Fruit fly (Drosophila melanogaster) whole organism, embryonic: ENCODE data around the gene Prp31.

Experiments
- CG10431 ChIP-seq: fragments of 200-800 bp; sonication (Bioruptor generic); optimal IDR thresholded peaks from 3 replicates; lab custom pipeline; 2018; ENCODE audit warnings: missing biosample characterization, mild to moderate bottlenecking, missing genetic modification characterization
- CG11456 ChIP-seq: fragments of 200-800 bp; sonication (Bioruptor generic); IDR thresholded peaks from 3 replicates; pipeline ENCODE4 v1.3.6; 2022; ENCODE audit warnings: missing biosample characterization, missing genetic modification characterization
- CG11695 ChIP-seq: fragments of 200-800 bp; sonication (Bioruptor generic); IDR thresholded peaks from 3 replicates; pipeline ENCODE4 v1.3.6; 2022; ENCODE audit warnings: missing biosample characterization, missing genetic modification characterization
- CG12391 ChIP-seq: fragments of 200-800 bp; sonication (Bioruptor generic); optimal IDR thresholded peaks from 3 replicates; lab custom pipeline; 2018; ENCODE audit warnings: missing biosample characterization, mild to moderate bottlenecking, missing genetic modification characterization, moderate library complexity
- CG13296 ChIP-seq: fragments of 200-800 bp; sonication (Bioruptor generic); optimal IDR thresholded peaks from 3 replicates; lab custom pipeline; 2018; ENCODE audit warnings: missing biosample characterization, mild to moderate bottlenecking, missing genetic modification characterization
- CG13894 ChIP-seq: fragments of 200-800 bp; sonication (Bioruptor generic); optimal IDR thresholded peaks from 3 replicates; lab custom pipeline; 2018; ENCODE audit warnings: missing biosample characterization, mild to moderate bottlenecking, missing genetic modification characterization, moderate library complexity
- CG14441 ChIP-seq: fragments of 200-800 bp; sonication (Bioruptor generic); IDR thresholded peaks from 2 replicates; pipeline ENCODE4 v1.3.6; 2022; ENCODE audit warnings: missing biosample characterization, missing genetic modification characterization
- CG15269 ChIP-seq: fragments of 200-800 bp; sonication (Bioruptor generic); optimal IDR thresholded peaks from 2 replicates; lab custom pipeline; 2018; ENCODE audit warnings: missing biosample characterization, mild to moderate bottlenecking, missing genetic modification characterization, moderate library complexity
- CG15479 ChIP-seq: fragments of 200-800 bp; sonication (Bioruptor generic); optimal IDR thresholded peaks from 3 replicates; lab custom pipeline; 2019; ENCODE audit warnings: missing biosample characterization, mild to moderate bottlenecking, missing genetic modification characterization, moderate library complexity
- CG15696 ChIP-seq: fragments of 200-800 bp; sonication (Bioruptor generic); optimal IDR thresholded peaks from 2 replicates; lab custom pipeline; 2019; ENCODE audit warnings: missing biosample characterization, mild to moderate bottlenecking, missing genetic modification characterization, moderate library complexity
- CG2129 ChIP-seq: fragments of 200-800 bp; sonication (Bioruptor generic); IDR thresholded peaks from 2 replicates; pipeline ENCODE4 v1.3.6; 2022; ENCODE audit warnings: missing biosample characterization, missing genetic modification characterization; ENCODE audit not compliant: partially characterized antibody
- CG32532 ChIP-seq: fragments of 200-800 bp; sonication (Bioruptor generic); IDR thresholded peaks from 2 replicates; pipeline ENCODE4 v1.3.6; 2022; ENCODE audit warnings: missing biosample characterization, missing genetic modification characterization
- CG3281 ChIP-seq: fragments of 200-800 bp; sonication (Bioruptor generic); optimal IDR thresholded peaks from 3 replicates; lab custom pipeline; 2017; ENCODE audit warnings: missing biosample characterization, mild to moderate bottlenecking, missing genetic modification characterization
- CG3407 ChIP-seq: fragments of 200-800 bp; sonication (Bioruptor generic); optimal IDR thresholded peaks from 2 replicates; lab custom pipeline; 2018; ENCODE audit warnings: missing biosample characterization, mild to moderate bottlenecking, missing genetic modification characterization
- CG42726 ChIP-seq: fragments of 200-800 bp; sonication (Bioruptor generic); IDR thresholded peaks from 2 replicates; pipeline ENCODE4 v1.3.6; 2022; ENCODE audit warnings: missing biosample characterization, missing genetic modification characterization; ENCODE audit not compliant: partially characterized antibody
- CG5180 ChIP-seq: fragments of 200-800 bp; sonication (Bioruptor generic); optimal IDR thresholded peaks from 3 replicates; lab custom pipeline; 2017; ENCODE audit warnings: missing biosample characterization, missing genetic modification characterization, mild to moderate bottlenecking, moderate library complexity, missing genetic modification reagents
- CG8478 ChIP-seq: fragments of >200 bp; optimal IDR thresholded peaks from 2 replicates; lab custom pipeline; 2018
- CG9609 ChIP-seq: fragments of 200-800 bp; sonication (Bioruptor generic); optimal IDR thresholded peaks from 3 replicates; lab custom pipeline; 2016; ENCODE audit warnings: missing biosample characterization, missing genetic modification characterization
- CG9727 ChIP-seq: fragments of 200-800 bp; sonication (Bioruptor generic); optimal IDR thresholded peaks from 3 replicates; lab custom pipeline; 2017; ENCODE audit warnings: missing biosample characterization, mild to moderate bottlenecking, missing genetic modification characterization
- D ChIP-seq, 2 experiments: fragments of 200-800 bp in 1 of 2; fragments of >200 bp in 1 of 2; sonication (Bioruptor generic) in 1 of 2; optimal IDR thresholded peaks; 2 replicates in 1 of 2; 3 replicates in 1 of 2; lab custom pipeline; 2017; ENCODE audit warnings: mild to moderate bottlenecking in 1 of 2, missing biosample characterization in 1 of 2, missing genetic modification characterization in 1 of 2, missing genetic modification reagents in 1 of 2
- Dfd ChIP-seq, 2 experiments: fragments of >200 bp; optimal IDR thresholded peaks; 2 replicates each; lab custom pipeline; 2017; ENCODE audit warnings: missing biosample characterization in 2 of 2, missing genetic modification characterization in 2 of 2
- Dref ChIP-seq: fragments of 200-800 bp; sonication (Bioruptor generic); IDR thresholded peaks from 2 replicates; pipeline ENCODE4 v1.3.6; 2022; ENCODE audit warnings: missing biosample characterization, missing genetic modification characterization
- H15 ChIP-seq: fragments of 200-800 bp; sonication (Bioruptor generic); IDR thresholded peaks from 3 replicates; pipeline ENCODE4 v1.3.6; 2022; ENCODE audit warnings: missing biosample characterization, missing genetic modification characterization
- HLH3B ChIP-seq: fragments of 200-800 bp; sonication (Bioruptor generic); IDR thresholded peaks from 2 replicates; pipeline ENCODE4 v1.3.6; 2022; ENCODE audit warnings: missing biosample characterization, missing genetic modification characterization
- Jarid2 ChIP-seq: fragments of 200-800 bp; sonication (Bioruptor generic); optimal IDR thresholded peaks from 3 replicates; lab custom pipeline; 2017; ENCODE audit warnings: mild to moderate bottlenecking, missing biosample characterization, missing genetic modification reagents, missing genetic modification characterization
- Oaz ChIP-seq: fragments of 200-800 bp; sonication (Bioruptor generic); IDR thresholded peaks from 2 replicates; pipeline ENCODE4 v1.3.6; 2022; ENCODE audit warnings: missing biosample characterization, missing genetic modification characterization
- Rx ChIP-seq: fragments of 200-800 bp; sonication (Bioruptor generic); IDR thresholded peaks from 2 replicates; pipeline ENCODE4 v1.3.6; 2022; ENCODE audit warnings: missing biosample characterization, missing genetic modification characterization
- Usf ChIP-seq: fragments of 200-800 bp; sonication (Bioruptor generic); optimal IDR thresholded peaks from 2 replicates; lab custom pipeline; 2017; ENCODE audit warnings: missing genotype, missing biosample characterization, missing genetic modification characterization
- amos ChIP-seq: fragments of 200-800 bp; sonication (Bioruptor generic); IDR thresholded peaks from 2 replicates; pipeline ENCODE4 v1.3.6; 2022; ENCODE audit warnings: missing biosample characterization, missing genetic modification characterization; ENCODE audit not compliant: partially characterized antibody
- aop ChIP-seq: fragments of 200-800 bp; sonication (Bioruptor generic); IDR thresholded peaks from 2 replicates; pipeline ENCODE4 v1.3.6; 2022; ENCODE audit warnings: missing biosample characterization, missing genetic modification characterization
- ara ChIP-seq: fragments of 200-800 bp; sonication (Bioruptor generic); IDR thresholded peaks from 2 replicates; pipeline ENCODE4 v1.3.6; 2022; ENCODE audit warnings: missing biosample characterization, missing genetic modification characterization
- ase ChIP-seq: fragments of 200-800 bp; sonication (Bioruptor generic); IDR thresholded peaks from 3 replicates; pipeline ENCODE4 v1.3.6; 2022; ENCODE audit warnings: missing biosample characterization, missing genetic modification characterization
- btn ChIP-seq: fragments of 200-800 bp; sonication (Bioruptor generic); optimal IDR thresholded peaks from 2 replicates; lab custom pipeline; 2016; ENCODE audit warnings: missing biosample characterization, missing genetic modification characterization
- cas ChIP-seq: fragments of 200-800 bp; sonication (Bioruptor generic); IDR thresholded peaks from 2 replicates; pipeline ENCODE4 v1.3.6; 2022; ENCODE audit warnings: missing biosample characterization, missing genetic modification characterization
- croc ChIP-seq: fragments of 200-800 bp; sonication (Bioruptor generic); conservative IDR thresholded peaks from 3 replicates; pipeline ENCODE4 v1.3.6; 2022; ENCODE audit warnings: missing biosample characterization, missing genetic modification characterization
- dmrt11E ChIP-seq: fragments of 200-800 bp; sonication (Bioruptor generic); optimal IDR thresholded peaks from 3 replicates; lab custom pipeline; 2018; ENCODE audit warnings: missing biosample characterization, mild to moderate bottlenecking, missing genetic modification characterization, moderate library complexity
- gcm ChIP-seq: fragments of 200-800 bp; sonication (Bioruptor generic); optimal IDR thresholded peaks from 2 replicates; lab custom pipeline; 2019; ENCODE audit warnings: missing biosample characterization, mild to moderate bottlenecking, missing genetic modification characterization, moderate library complexity
- gfzf ChIP-seq: fragments of 200-800 bp; sonication (Bioruptor generic); optimal IDR thresholded peaks from 2 replicates; lab custom pipeline; 2016; ENCODE audit warnings: missing biosample characterization, mild to moderate bottlenecking, missing genetic modification characterization, moderate library complexity
- gsb ChIP-seq: fragments of 200-800 bp; sonication (Bioruptor generic); IDR thresholded peaks from 2 replicates; pipeline ENCODE4 v1.3.6; 2022; ENCODE audit warnings: missing biosample characterization, missing genetic modification characterization
- jumu ChIP-seq: fragments of 200-800 bp; sonication (Bioruptor generic); optimal IDR thresholded peaks from 3 replicates; lab custom pipeline; 2016; ENCODE audit warnings: missing biosample characterization, missing genetic modification characterization
- onecut ChIP-seq: fragments of 200-800 bp; sonication (Bioruptor generic); IDR thresholded peaks from 2 replicates; pipeline ENCODE4 v1.3.6; 2022; ENCODE audit warnings: missing biosample characterization, missing genetic modification characterization
- pum ChIP-seq: fragments of 200-800 bp; sonication (Bioruptor generic); optimal IDR thresholded peaks from 2 replicates; lab custom pipeline; 2016; ENCODE audit warnings: missing biosample characterization, missing genetic modification characterization
- run ChIP-seq: fragments of 200-800 bp; sonication (Bioruptor generic); optimal IDR thresholded peaks from 3 replicates; lab custom pipeline; 2018; ENCODE audit warnings: missing biosample characterization, mild to moderate bottlenecking, missing genetic modification characterization
- scrt ChIP-seq: fragments of 200-800 bp; sonication (Bioruptor generic); optimal IDR thresholded peaks from 2 replicates; lab custom pipeline; 2018; ENCODE audit warnings: missing biosample characterization, mild to moderate bottlenecking, missing genetic modification characterization, moderate library complexity
- sima ChIP-seq: fragments of 200-800 bp; sonication (Bioruptor generic); optimal IDR thresholded peaks from 2 replicates; lab custom pipeline; 2016; ENCODE audit warnings: missing biosample characterization, missing genetic modification characterization
- sna ChIP-seq: fragments of 200-800 bp; sonication (Bioruptor generic); IDR thresholded peaks from 2 replicates; pipeline ENCODE4 v1.3.6; 2022; ENCODE audit warnings: missing biosample characterization, missing genetic modification characterization; ENCODE audit not compliant: partially characterized antibody
- vvl ChIP-seq: fragments of 200-800 bp; sonication (Bioruptor generic); IDR thresholded peaks from 2 replicates; pipeline ENCODE4 v1.3.6; 2022; ENCODE audit warnings: missing biosample characterization, missing genetic modification characterization

Prp31 gene

dm6 chr3L:15136659-15137572, 22.0 kb upstream of the Prp31 start, which contains the start of gene CG12316 (continued):
- TF ChIP-seq CG42726 (GFP tag; lab: Robert Waterston, UW) (no peak), Jarid2 (peak; percentile 72), aop (GFP tag; lab: Robert Waterston, UW) (0 out of 2 replicates have a peak, but pooled peaks have one; percentile 51), CG8478 (lab: Kevin White, UChicago) (no peak), CG13296 (GFP tag; lab: Kevin White, UChicago) (peak; percentile 93), jumu (GFP tag; lab: Kevin White, UChicago) (peak; percentile 94), CG12391 (tag; lab: Kevin White, UChicago) (peak; percentile 94), CG9727 (GFP tag; lab: Kevin White, UChicago) (peak; percentile 96), H15 (peak; percentile 77), onecut (peak; percentile 91), cas (GFP tag; lab: Robert Waterston, UW) (0 out of 2 replicates have a peak, but pooled peaks have one; percentile 19), CG3281 (GFP tag; lab: Kevin White, UChicago) (peak; percentile 91), run (tag; lab: Kevin White, UChicago) (peak; percentile 79), CG10431 (peak; percentile 79), ara (GFP tag; lab: Robert Waterston, UW) (peak; percentile 88), gcm (GFP tag; lab: Kevin White, UChicago) (peak; percentile 97), CG9609 (GFP tag; lab: Kevin White, UChicago) (peak; percentile 93), CG3407 (GFP tag; lab: Kevin White, UChicago) (peak; percentile 85), sima (GFP tag; lab: Kevin White, UChicago) (peak; percentile 84), Dref (GFP tag; lab: Robert Waterston, UW) (peak; percentile 71), croc (GFP tag; lab: Robert Waterston, UW) (peak; percentile 76), CG11456 (GFP tag; lab: Robert Waterston, UW) (peak; percentile 73; the same call in 2 of the 3 replicates), CG13894 (peak; percentile 91), ase (peak; percentile 43; the same call in 2 of the 3 replicates), CG15479 (GFP tag; lab: Kevin White, UChicago) (peak; percentile 30), Oaz (GFP tag; lab: Robert Waterston, UW) (peak; percentile 63), CG11695 (GFP tag; lab: Robert Waterston, UW) (peak; percentile 89), sna (GFP tag; lab: Robert Waterston, UW) (peak; percentile 57), CG32532 (peak; percentile 73), Dfd (GFP tag; optimal IDR thresholded peaks at IDR 0.05; lab: Kevin White, UChicago) (no peak), pum (GFP tag; lab: Kevin White, UChicago) (peak; percentile 94), gsb (GFP tag; lab: Robert Waterston, UW) (peak; percentile 76), HLH3B (GFP tag; lab: Robert Waterston, UW) (peak; percentile 74), gfzf (no peak), CG2129 (GFP tag; lab: Robert Waterston, UW) (peak; percentile 69), CG5180 (no peak), vvl (peak; percentile 92), D (optimal IDR thresholded peaks at IDR 0.05; lab: Kevin White, UChicago) (peak; percentile 23), D (GFP tag; optimal IDR thresholded peaks at IDR 0.05; lab: Kevin White, UChicago) (peak; percentile 93), CG14441 (GFP tag; lab: Robert Waterston, UW) (peak; percentile 70), Rx (GFP tag; lab: Robert Waterston, UW) (peak; percentile 80), CG15269 (tag; lab: Kevin White, UChicago) (peak; percentile 92), CG15696 (tag; lab: Kevin White, UChicago) (peak; percentile 95), amos (GFP tag; lab: Robert Waterston, UW) (peak; percentile 76), dmrt11E (tag; lab: Kevin White, UChicago) (peak; percentile 96), Usf (GFP tag; lab: Kevin White, UChicago) (peak; percentile 89), scrt (GFP tag; lab: Kevin White, UChicago) (peak; percentile 88), btn (GFP tag; lab: Kevin White, UChicago) (peak; percentile 87)
